Fruit fly (Drosophila melanogaster): ENCODE results near the gene Mi-2.

Gene Mi-2

dm6 chr3L:19909234-19910053 is 571 bp downstream of the Mi-2 start (continued):
- TF ChIP-seq sd (tag; optimal IDR thresholded peaks at IDR 0.05) (peak; percentile 14), CG31224 (GFP tag; IDR thresholded peaks at IDR 0.05) (no peak)

- TF ChIP-seq CG2199 (GFP tag; IDR thresholded peaks at IDR 0.05) = peak; percentile 20; the same call in 1 of the 3 replicates
- TF ChIP-seq CG17829 (tag; optimal IDR thresholded peaks at IDR 0.05) = no peak
- TF ChIP-seq CG12769 (tag; optimal IDR thresholded peaks at IDR 0.05) = peak; percentile 55
- TF ChIP-seq HLH4C (GFP tag; IDR thresholded peaks at IDR 0.05; ENCODE audit: partially characterized antibody) = no peak
- TF ChIP-seq salm (tag; optimal IDR thresholded peaks at IDR 0.05) = no peak
- peak; percentile 75 for TF ChIP-seq nau (GFP tag; optimal IDR thresholded peaks at IDR 0.05)
- TF ChIP-seq CG9797 (GFP tag; optimal IDR thresholded peaks at IDR 0.05) = no peak
- TF ChIP-seq CG8290 (GFP tag; optimal IDR thresholded peaks at IDR 0.05) = no peak
- TF ChIP-seq CG8290 (tag; optimal IDR thresholded peaks at IDR 0.05) = peak in 1 of 2 experiments; percentile 4
- peak; percentile 82 for TF ChIP-seq scrt (GFP tag; optimal IDR thresholded peaks at IDR 0.05)
- TF ChIP-seq CG17385 (GFP tag; optimal IDR thresholded peaks at IDR 0.05) = peak; percentile 14
- TF ChIP-seq crol (GFP tag; IDR thresholded peaks at IDR 0.05) = peak; percentile 99
- TF ChIP-seq CG31365 (tag; optimal IDR thresholded peaks at IDR 0.05) = no peak
- TF ChIP-seq abd-A (tag; optimal IDR thresholded peaks at IDR 0.05) = peak; percentile 1
- peak in 1 of 2 experiments; percentile 91 for TF ChIP-seq insv (GFP tag; optimal IDR thresholded peaks at IDR 0.05)
- TF ChIP-seq sqz (GFP tag; optimal IDR thresholded peaks at IDR 0.05) = peak; percentile 84
- peak; percentile 71; the same call in 3 of the 4 replicates for TF ChIP-seq chinmo (GFP tag; IDR thresholded peaks at IDR 0.05; ENCODE audit: partially characterized antibody)
- TF ChIP-seq D (optimal IDR thresholded peaks at IDR 0.05) = peak; percentile 68
- TF ChIP-seq D (GFP tag; optimal IDR thresholded peaks at IDR 0.05) = no peak
- TF ChIP-seq Rfx (GFP tag; IDR thresholded peaks at IDR 0.05) = peak; percentile 17; the same call in 1 of the 2 replicates
- no peak for TF ChIP-seq lov (optimal IDR thresholded peaks at IDR 0.05)
- peak; percentile 50; the same call in 1 of the 3 replicates for TF ChIP-seq lov (GFP tag; IDR thresholded peaks at IDR 0.05)
- TF ChIP-seq emc (GFP tag; optimal IDR thresholded peaks at IDR 0.05) = no peak
- no peak for TF ChIP-seq croc (GFP tag; conservative IDR thresholded peaks at IDR 0.05)
- TF ChIP-seq CG9609 (GFP tag; optimal IDR thresholded peaks at IDR 0.05) = no peak
- peak; percentile 86 for TF ChIP-seq onecut (GFP tag; IDR thresholded peaks at IDR 0.05)
- TF ChIP-seq ab (GFP tag; optimal IDR thresholded peaks at IDR 0.05) = no peak
- no peak for TF ChIP-seq CrebB (tag; optimal IDR thresholded peaks at IDR 0.05)
- TF ChIP-seq knrl (GFP tag; IDR thresholded peaks at IDR 0.05; ENCODE audit: partially characterized antibody) = no peak
- TF ChIP-seq CG15269 (tag; optimal IDR thresholded peaks at IDR 0.05) = no peak
- TF ChIP-seq cg (GFP tag; optimal IDR thresholded peaks at IDR 0.05) = peak; percentile 87
- no peak for TF ChIP-seq CG2875 (GFP tag; optimal IDR thresholded peaks at IDR 0.05)
- no peak for TF ChIP-seq ind (GFP tag; optimal IDR thresholded peaks at IDR 0.05)
- peak; percentile 72 for TF ChIP-seq sens (GFP tag)
- TF ChIP-seq NK7.1 (GFP tag; optimal IDR thresholded peaks at IDR 0.05) = no peak
- TF ChIP-seq lab (GFP tag; optimal IDR thresholded peaks at IDR 0.05) = no peak
- no peak for TF ChIP-seq CG14710 (tag; optimal IDR thresholded peaks at IDR 0.05)
- TF ChIP-seq ci (GFP tag; IDR thresholded peaks at IDR 0.05) = peak; percentile 35; the same call in 2 of the 3 replicates
- TF ChIP-seq chm (GFP tag; IDR thresholded peaks at IDR 0.05) = peak; percentile 38; the same call in 1 of the 2 replicates
- TF ChIP-seq HLHmδ (GFP tag; optimal IDR thresholded peaks at IDR 0.05) = peak; percentile 31
- peak; percentile 21 for TF ChIP-seq Fer1 (GFP tag; optimal IDR thresholded peaks at IDR 0.05)
- TF ChIP-seq Dbx (GFP tag; IDR thresholded peaks at IDR 0.05) = 0 out of 3 replicates have a peak, but pooled peaks have one; percentile 14
- peak; percentile 96 for TF ChIP-seq sr (GFP tag; IDR thresholded peaks at IDR 0.05)
Observed at dm6 chr3L:19908201-19909127, 1.6 kb downstream of the Mi-2 start.

Data from whole organism, embryonic.